Worm (Caenorhabditis elegans) whole organism, L2 larva: ENCODE results near the gene syf-2.

Experiments
- C34F6.9 ChIP-seq: fragments of 150-350 bp; optimal IDR thresholded peaks from 2 replicates; lab custom pipeline; 2014; ENCODE audit warnings: missing biosample characterization, missing genetic modification characterization
- R02D3.7 ChIP-seq: fragments of 150-350 bp; optimal IDR thresholded peaks from 2 replicates; lab custom pipeline; 2014; ENCODE audit warnings: missing biosample characterization, missing genetic modification characterization
- Y55F3AM.14 ChIP-seq: fragments of 200-800 bp; sonication (Bioruptor generic); optimal IDR thresholded peaks from 2 replicates; lab custom pipeline; 2018; ENCODE audit warnings: mild to moderate bottlenecking, missing genetic modification characterization, missing compliant biosample characterization
- ZK546.5 ChIP-seq: sonication (generic microtip); optimal IDR thresholded peaks from 2 replicates; lab custom pipeline; 2017; ENCODE audit warnings: missing biosample characterization, missing genetic modification characterization
- alr-1 ChIP-seq: fragments of 150-350 bp; optimal IDR thresholded peaks from 2 replicates; lab custom pipeline; 2014; ENCODE audit warnings: missing biosample characterization, missing genetic modification characterization
- aly-2 ChIP-seq: fragments of 150-350 bp; optimal IDR thresholded peaks from 2 replicates; lab custom pipeline; 2014; ENCODE audit warnings: missing biosample characterization, missing genetic modification characterization
- ama-1 ChIP-seq: fragments of 150-350 bp; optimal IDR thresholded peaks from 2 replicates; lab custom pipeline; 2018; ENCODE audit warnings: inconsistent platforms
- blmp-1 ChIP-seq: sonication (generic microtip); optimal IDR thresholded peaks from 2 replicates; lab custom pipeline; 2017; ENCODE audit warnings: missing genetic modification characterization, mild to moderate bottlenecking, missing compliant biosample characterization, antibody characterized with exemption, moderate library complexity; ENCODE audit not compliant: insufficient read depth
- ceh-16 ChIP-seq: fragments of 150-350 bp; optimal IDR thresholded peaks from 2 replicates; lab custom pipeline; 2014; ENCODE audit warnings: missing biosample characterization, missing genetic modification characterization
- crh-2 ChIP-seq: sonication (generic microtip); optimal IDR thresholded peaks from 2 replicates; lab custom pipeline; 2017; ENCODE audit warnings: missing biosample characterization, missing genetic modification characterization
- dmd-4 ChIP-seq: sonication (generic microtip); optimal IDR thresholded peaks from 2 replicates; lab custom pipeline; 2017; ENCODE audit warnings: missing biosample characterization, missing genetic modification characterization
- egl-27 ChIP-seq: sonication (generic microtip); optimal IDR thresholded peaks from 3 replicates; lab custom pipeline; 2017; ENCODE audit warnings: missing biosample characterization, missing genetic modification reagents, missing genetic modification characterization
- elt-1 ChIP-seq: fragments of 150-350 bp; optimal IDR thresholded peaks from 2 replicates; lab custom pipeline; 2014; ENCODE audit warnings: missing biosample characterization, missing genetic modification characterization
- elt-3 ChIP-seq: sonication (generic microtip); optimal IDR thresholded peaks from 2 replicates; lab custom pipeline; 2017; ENCODE audit warnings: missing biosample characterization, missing genetic modification characterization
- fos-1 ChIP-seq: fragments of 150-350 bp; optimal IDR thresholded peaks from 2 replicates; lab custom pipeline; 2014; ENCODE audit warnings: missing biosample characterization, missing genetic modification characterization
- gmeb-1 ChIP-seq: fragments of 150-350 bp; optimal IDR thresholded peaks from 2 replicates; lab custom pipeline; 2014; ENCODE audit warnings: missing biosample characterization, missing genetic modification characterization
- lin-11 ChIP-seq: fragments of 150-350 bp; sonication (generic microtip); optimal IDR thresholded peaks from 2 replicates; lab custom pipeline; 2014; ENCODE audit warnings: missing biosample characterization, missing genetic modification characterization, inconsistent platforms, mixed read lengths
- lin-13 ChIP-seq: fragments of 150-350 bp; optimal IDR thresholded peaks from 2 replicates; lab custom pipeline; 2014; ENCODE audit warnings: missing biosample characterization, missing genetic modification reagents, missing genetic modification characterization
- lin-39 ChIP-seq: fragments of 150-350 bp; optimal IDR thresholded peaks from 2 replicates; lab custom pipeline; 2014; ENCODE audit warnings: missing biosample characterization, missing genetic modification reagents, missing genetic modification characterization
- lsy-2 ChIP-seq, 2 experiments: fragments of 150-350 bp in 1 of 2; sonication (generic microtip) in 1 of 2; optimal IDR thresholded peaks; 2 replicates each; lab custom pipeline; 2014 to 2017; ENCODE audit warnings: missing biosample characterization in 2 of 2, missing genetic modification characterization in 2 of 2
- mab-5 ChIP-seq: fragments of 150-350 bp; optimal IDR thresholded peaks from 2 replicates; lab custom pipeline; 2014; ENCODE audit warnings: missing biosample characterization, missing genetic modification characterization
- mbf-1 ChIP-seq: sonication (generic microtip); optimal IDR thresholded peaks from 2 replicates; lab custom pipeline; 2017; ENCODE audit warnings: missing biosample characterization, missing genetic modification characterization
- mdl-1 ChIP-seq, 2 experiments: fragments of 150-350 bp in 1 of 2; sonication (generic microtip) in 1 of 2; optimal IDR thresholded peaks; 2 replicates each; lab custom pipeline; 2017; ENCODE audit warnings: missing biosample characterization in 2 of 2, missing genetic modification characterization in 2 of 2
- nhr-10 ChIP-seq: sonication (generic microtip); optimal IDR thresholded peaks from 2 replicates; lab custom pipeline; 2017; ENCODE audit warnings: missing biosample characterization, missing genetic modification characterization
- nhr-11 ChIP-seq: fragments of 150-350 bp; optimal IDR thresholded peaks from 2 replicates; lab custom pipeline; 2014; ENCODE audit warnings: missing biosample characterization, missing genetic modification characterization
- nhr-12 ChIP-seq: fragments of 150-350 bp; optimal IDR thresholded peaks from 2 replicates; lab custom pipeline; 2014; ENCODE audit warnings: missing biosample characterization, missing genetic modification characterization
- nhr-129 ChIP-seq: fragments of 150-350 bp; optimal IDR thresholded peaks from 2 replicates; lab custom pipeline; 2014; ENCODE audit warnings: missing biosample characterization, missing genetic modification characterization
- nhr-21 ChIP-seq: fragments of 150-350 bp; optimal IDR thresholded peaks from 2 replicates; lab custom pipeline; 2014; ENCODE audit warnings: missing biosample characterization, missing genetic modification characterization
- nhr-23 ChIP-seq: fragments of 150-350 bp; optimal IDR thresholded peaks from 2 replicates; lab custom pipeline; 2014; ENCODE audit warnings: missing biosample characterization, missing genetic modification reagents, missing genetic modification characterization
- nhr-237 ChIP-seq: fragments of 150-350 bp; optimal IDR thresholded peaks from 2 replicates; lab custom pipeline; 2014; ENCODE audit warnings: missing biosample characterization, missing genetic modification characterization
- nhr-25 ChIP-seq: fragments of 150-350 bp; sonication (generic microtip); optimal IDR thresholded peaks from 3 replicates; lab custom pipeline; 2014; ENCODE audit warnings: missing biosample characterization, missing genetic modification characterization
- nhr-6 ChIP-seq: fragments of 150-350 bp; optimal IDR thresholded peaks from 2 replicates; lab custom pipeline; 2014; ENCODE audit warnings: missing biosample characterization, missing genetic modification characterization
- peb-1 ChIP-seq: fragments of 150-350 bp; optimal IDR thresholded peaks from 2 replicates; lab custom pipeline; 2014; ENCODE audit warnings: missing biosample characterization, missing genetic modification characterization
- skn-1 ChIP-seq: sonication (generic microtip); optimal IDR thresholded peaks from 2 replicates; lab custom pipeline; 2017; ENCODE audit warnings: missing biosample characterization, missing genetic modification characterization
- sma-3 ChIP-seq: sonication (generic microtip); optimal IDR thresholded peaks from 2 replicates; lab custom pipeline; 2016; ENCODE audit warnings: missing genetic modification reagents, missing genetic modification characterization, missing compliant biosample characterization
- snpc-4 ChIP-seq: fragments of 150-350 bp; optimal IDR thresholded peaks from 2 replicates; lab custom pipeline; 2014; ENCODE audit warnings: missing biosample characterization, missing genetic modification characterization
- unc-39 ChIP-seq: fragments of 150-350 bp; optimal IDR thresholded peaks from 2 replicates; lab custom pipeline; 2014; ENCODE audit warnings: missing biosample characterization, missing genetic modification characterization
- unc-55 ChIP-seq: fragments of 150-350 bp; sonication (generic microtip); optimal IDR thresholded peaks from 3 replicates; lab custom pipeline; 2014; ENCODE audit warnings: missing biosample characterization, missing genetic modification reagents, missing genetic modification characterization
- unc-62 ChIP-seq: fragments of 150-350 bp; optimal IDR thresholded peaks from 2 replicates; lab custom pipeline; 2014; ENCODE audit warnings: missing biosample characterization, missing genetic modification reagents, missing genetic modification characterization
- zag-1 ChIP-seq: fragments of 150-350 bp; optimal IDR thresholded peaks from 2 replicates; lab custom pipeline; 2014; ENCODE audit warnings: missing biosample characterization, missing genetic modification characterization
- ztf-1 ChIP-seq: fragments of 200-800 bp; sonication (Bioruptor generic); conservative IDR thresholded peaks from 2 replicates; pipeline ENCODE4 v1.3.6; 2022; ENCODE audit warnings: missing genetic modification characterization, missing compliant biosample characterization
- ztf-11 ChIP-seq: sonication (generic microtip); optimal IDR thresholded peaks from 2 replicates; lab custom pipeline; 2017; ENCODE audit warnings: missing biosample characterization, missing genetic modification characterization
- ztf-4 ChIP-seq: fragments of 150-350 bp; optimal IDR thresholded peaks from 2 replicates; lab custom pipeline; 2014; ENCODE audit warnings: missing biosample characterization, missing genetic modification characterization

Gene syf-2

DNA sequence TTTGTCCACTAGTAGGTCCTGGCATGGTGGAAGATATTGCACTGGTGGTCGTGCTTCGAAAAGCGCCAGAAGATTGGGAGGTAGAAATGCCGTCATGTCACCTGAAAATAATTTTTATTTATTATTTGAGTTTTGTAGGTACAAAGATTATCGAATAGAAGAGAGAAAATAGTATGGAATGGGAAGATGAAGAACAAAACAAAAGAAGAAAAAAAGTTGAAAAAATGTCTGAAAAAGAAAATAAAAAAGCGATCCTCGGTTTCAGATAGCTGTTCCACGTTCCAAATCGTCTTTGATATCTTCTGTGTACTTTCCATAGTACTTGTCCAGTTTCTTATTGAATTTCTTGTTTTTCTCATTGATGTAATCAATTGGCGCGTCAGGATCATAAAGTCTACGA is 860 bp downstream of the syf-2 start, which contains the start of gene rnp-7:
TSS of gene rnp-7 (minus strand) at position 101 of the 400 bp plus-strand sequence.
- no peak for TF ChIP-seq fos-1 (tag; lab: Kevin White, UChicago)
- no peak for TF ChIP-seq nhr-6 (tag; lab: Kevin White, UChicago)
- no peak for TF ChIP-seq nhr-10 (tag; lab: Kevin White, UChicago)
- no peak for TF ChIP-seq mab-5 (tag; lab: Kevin White, UChicago)
- TF ChIP-seq elt-3 (tag; lab: Kevin White, UChicago): no peak
- TF ChIP-seq sma-3: no peak
- no peak for TF ChIP-seq mbf-1 (tag; lab: Kevin White, UChicago)
- TF ChIP-seq aly-2: no peak
- no peak for TF ChIP-seq mdl-1 (tag; optimal IDR thresholded peaks at IDR 0.05; lab: Kevin White, UChicago)
- TF ChIP-seq Y55F3AM.14 (GFP tag; lab: Kevin White, UChicago): no peak
- no peak for TF ChIP-seq unc-39
- TF ChIP-seq nhr-237 (tag; lab: Kevin White, UChicago): no peak
- no peak for TF ChIP-seq unc-55 (GFP tag; lab: Kevin White, UChicago)
- no peak for TF ChIP-seq ztf-1 (GFP tag; lab: Robert Waterston, UW)
- no peak for TF ChIP-seq peb-1 (tag; lab: Kevin White, UChicago)
- TF ChIP-seq nhr-23 (tag; lab: Kevin White, UChicago): no peak
- no peak for TF ChIP-seq ama-1 (lab: Kevin White, UChicago)
- TF ChIP-seq zag-1 (tag; lab: Kevin White, UChicago): no peak

DNA sequence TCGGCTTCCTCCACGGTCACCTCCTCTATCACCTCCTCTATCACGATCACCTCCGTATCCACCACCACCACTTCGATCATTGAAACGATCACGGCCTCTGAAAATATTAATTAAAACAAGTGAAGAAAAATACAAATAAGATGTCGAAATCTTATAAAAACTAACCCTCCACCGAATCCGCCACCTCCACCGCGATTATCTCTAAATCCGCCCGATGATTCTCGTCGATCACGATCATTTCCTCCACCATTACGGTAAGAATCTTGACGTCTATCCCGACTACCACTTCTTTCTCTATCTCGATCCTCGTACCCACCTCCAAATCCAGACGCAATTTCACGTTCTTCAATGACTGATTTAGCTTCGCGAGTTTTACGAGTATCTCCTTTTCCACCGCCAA is 2.7 kb downstream of the syf-2 start:
- TF ChIP-seq lin-13 (GFP tag; lab: Kevin White, UChicago) (no peak), C34F6.9 (no peak), nhr-12 (tag; lab: Kevin White, UChicago) (no peak), nhr-6 (tag; lab: Kevin White, UChicago) (no peak), nhr-129 (tag; lab: Kevin White, UChicago) (no peak), mbf-1 (tag; lab: Kevin White, UChicago) (no peak), ztf-1 (GFP tag; lab: Robert Waterston, UW) (no peak), aly-2 (no peak), nhr-21 (tag; lab: Kevin White, UChicago) (no peak), unc-39 (no peak), alr-1 (tag; lab: Kevin White, UChicago) (no peak), egl-27 (tag; lab: Kevin White, UChicago) (no peak), ceh-16 (tag; lab: Kevin White, UChicago) (no peak), R02D3.7 (no peak), mab-5 (tag; lab: Kevin White, UChicago) (no peak)

DNA sequence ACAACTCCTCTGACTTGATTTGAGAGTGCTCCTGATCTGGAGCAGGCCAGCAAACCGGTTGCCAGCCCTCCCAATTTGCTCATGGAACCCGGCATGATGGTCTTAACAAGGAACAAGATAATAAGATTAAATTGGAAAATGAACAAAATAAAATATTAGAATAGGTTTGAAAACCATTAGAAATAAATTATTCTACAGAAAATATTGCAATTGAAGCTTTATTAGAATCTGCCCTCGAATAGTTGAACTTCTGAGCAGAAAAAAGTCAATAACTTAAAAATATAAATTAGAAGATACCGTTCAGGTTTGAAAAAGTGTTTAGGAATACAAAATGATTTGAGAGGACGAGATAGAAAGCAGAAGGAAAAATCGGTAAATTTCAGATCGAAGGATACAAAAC is 3.2 kb downstream of the syf-2 start, which contains the start of gene nuo-4:
TSS of gene nuo-4 (minus strand) at position 101 of the 400 bp plus-strand sequence.
- TF ChIP-seq lin-39 (tag; lab: Kevin White, UChicago) (no peak), zag-1 (tag; lab: Kevin White, UChicago) (no peak), elt-1 (tag; lab: Kevin White, UChicago) (no peak), ztf-11 (tag; lab: Kevin White, UChicago) (no peak), nhr-6 (tag; lab: Kevin White, UChicago) (no peak), nhr-10 (tag; lab: Kevin White, UChicago) (no peak), unc-39 (no peak), fos-1 (tag; lab: Kevin White, UChicago) (no peak), mbf-1 (tag; lab: Kevin White, UChicago) (no peak), dmd-4 (tag; lab: Kevin White, UChicago) (no peak)

DNA sequence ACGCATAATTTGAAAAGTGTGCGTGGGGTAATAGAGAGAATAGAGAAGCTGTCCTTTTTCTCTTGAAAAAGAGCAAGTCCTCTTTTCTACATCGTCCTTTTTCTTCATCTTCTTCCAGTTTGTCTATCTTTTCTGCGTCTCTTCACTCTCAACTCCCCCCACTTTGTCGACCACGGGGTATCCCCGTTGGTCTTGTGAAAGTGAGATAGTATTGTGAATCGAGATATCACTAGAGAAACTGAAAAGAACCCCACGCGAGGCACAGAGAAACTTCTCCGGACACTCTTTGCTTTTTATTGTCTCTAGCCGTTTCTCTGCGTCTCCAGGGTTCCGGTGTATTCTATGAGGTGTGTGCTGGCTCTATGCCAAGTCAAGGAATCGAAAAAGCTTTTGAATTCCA is 6.3 kb downstream of the syf-2 start:
- TF ChIP-seq mdl-1 (tag; optimal IDR thresholded peaks at IDR 0.05; lab: Kevin White, UChicago) (peak; percentile 98 to 99), mab-5 (tag; lab: Kevin White, UChicago) (peak; percentile 84), lsy-2 (tag; optimal IDR thresholded peaks at IDR 0.05; lab: Kevin White, UChicago) (peak; percentile 74 to 95), unc-62 (GFP tag; lab: Kevin White, UChicago) (peak; percentile 52), nhr-129 (tag; lab: Kevin White, UChicago) (peak; percentile 94), lin-11 (tag; lab: Kevin White, UChicago) (peak; percentile 86), skn-1 (no peak), ceh-16 (tag; lab: Kevin White, UChicago) (peak; percentile 76), zag-1 (tag; lab: Kevin White, UChicago) (peak; percentile 93), alr-1 (tag; lab: Kevin White, UChicago) (no peak), nhr-10 (tag; lab: Kevin White, UChicago) (peak; percentile 75), ztf-4 (peak; percentile 92), nhr-11 (tag; lab: Kevin White, UChicago) (no peak), unc-55 (GFP tag; lab: Kevin White, UChicago) (peak; percentile 89), nhr-237 (tag; lab: Kevin White, UChicago) (no peak), elt-3 (tag; lab: Kevin White, UChicago) (no peak), R02D3.7 (no peak), snpc-4 (peak; percentile 76), C34F6.9 (peak; percentile 97), lin-39 (tag; lab: Kevin White, UChicago) (peak; percentile 35), nhr-6 (tag; lab: Kevin White, UChicago) (peak; percentile 96), gmeb-1 (tag; lab: Kevin White, UChicago) (peak; percentile 77), ztf-11 (tag; lab: Kevin White, UChicago) (peak; percentile 69), mbf-1 (tag; lab: Kevin White, UChicago) (no peak), elt-1 (tag; lab: Kevin White, UChicago) (no peak), crh-2 (peak; percentile 95), unc-39 (no peak), ZK546.5 (tag; lab: Kevin White, UChicago) (peak; percentile 64), blmp-1 (tag; lab: Kevin White, UChicago) (peak; percentile 49), nhr-21 (tag; lab: Kevin White, UChicago) (peak; percentile 93), nhr-25 (tag; lab: Kevin White, UChicago) (peak; percentile 92), aly-2 (no peak)
